Worm (Caenorhabditis elegans) whole organism, L1 larva: ENCODE measurements around the gene srd-39.

ENCODE experiments used
- C04F5.9 ChIP-seq: sonication (generic microtip); optimal IDR thresholded peaks from 2 replicates; lab custom pipeline; 2016; ENCODE audit warnings: missing genetic modification characterization, missing compliant biosample characterization
- C34B4.2 ChIP-seq: sonication (generic microtip); optimal IDR thresholded peaks from 2 replicates; lab custom pipeline; 2017; ENCODE audit warnings: mild to moderate bottlenecking, missing genetic modification characterization, missing compliant biosample characterization
- ama-1 ChIP-seq: fragments of 150-350 bp; optimal IDR thresholded peaks from 2 replicates; lab custom pipeline; 2014
- ceh-63 ChIP-seq: fragments of 200-800 bp; sonication (Bioruptor generic); optimal IDR thresholded peaks from 2 replicates; lab custom pipeline; 2018; ENCODE audit warnings: mild to moderate bottlenecking, missing genetic modification characterization, missing compliant biosample characterization
- ceh-82 ChIP-seq, 3 experiments: fragments of 150-350 bp in 1 of 3; sonication (generic microtip) in 2 of 3; optimal IDR thresholded peaks; 2 replicates each; lab custom pipeline; 2014 to 2017; ENCODE audit warnings: missing biosample characterization in 3 of 3, missing genetic modification characterization in 3 of 3
- ces-1 ChIP-seq: fragments of 150-350 bp; optimal IDR thresholded peaks from 2 replicates; lab custom pipeline; 2014; ENCODE audit warnings: missing biosample characterization, missing genetic modification reagents, missing genetic modification characterization
- dsc-1 ChIP-seq: sonication (generic microtip); optimal IDR thresholded peaks from 2 replicates; lab custom pipeline; 2016; ENCODE audit warnings: mild to moderate bottlenecking, missing genetic modification characterization, missing compliant biosample characterization
- efl-1 ChIP-seq, 4 experiments: fragments of 150-350 bp; optimal IDR thresholded peaks in 3 of 4; peaks in 1 of 4; 1 replicate in 1 of 4; 2 replicates in 3 of 4; lab custom pipeline; 2014; ENCODE audit warnings: missing biosample characterization in 2 of 4, missing genetic modification characterization in 2 of 4, missing genetic modification reagents in 2 of 4
- egl-13 ChIP-seq: sonication (generic microtip); optimal IDR thresholded peaks from 2 replicates; lab custom pipeline; 2016; ENCODE audit warnings: missing genotype, missing genetic modification reagents, missing genetic modification characterization, missing compliant biosample characterization
- elt-2 ChIP-seq: sonication (generic microtip); optimal IDR thresholded peaks from 2 replicates; lab custom pipeline; 2016; ENCODE audit warnings: missing genetic modification characterization, mild to moderate bottlenecking, inconsistent platforms, missing compliant biosample characterization, missing genetic modification reagents
- fos-1 ChIP-seq: fragments of 150-350 bp; optimal IDR thresholded peaks from 2 replicates; lab custom pipeline; 2014; ENCODE audit warnings: missing biosample characterization, missing genetic modification characterization
- grh-1 ChIP-seq: fragments of 200-800 bp; sonication (Bioruptor generic); IDR thresholded peaks from 2 replicates; pipeline ENCODE4 v1.3.6; 2022; ENCODE audit warnings: missing genetic modification reagents, missing genetic modification characterization, missing compliant biosample characterization
- hlh-17 ChIP-seq: fragments of 200-800 bp; sonication (Bioruptor generic); optimal IDR thresholded peaks from 2 replicates; lab custom pipeline; 2018; ENCODE audit warnings: missing genetic modification characterization, mild to moderate bottlenecking, missing compliant biosample characterization, moderate library complexity, borderline replicate concordance
- isw-1 ChIP-seq: fragments of 200-800 bp; sonication (Bioruptor generic); IDR thresholded peaks from 2 replicates; pipeline ENCODE4 v1.3.6; 2022; ENCODE audit warnings: missing genetic modification characterization, missing compliant biosample characterization
- jun-1 ChIP-seq: fragments of 150-350 bp; optimal IDR thresholded peaks from 2 replicates; lab custom pipeline; 2014; ENCODE audit warnings: missing biosample characterization, missing genetic modification reagents, missing genetic modification characterization
- lin-15B ChIP-seq: fragments of 150-350 bp; sonication (generic microtip); optimal IDR thresholded peaks from 3 replicates; lab custom pipeline; 2014; ENCODE audit warnings: missing biosample characterization, missing genetic modification characterization
- lin-35 ChIP-seq, 2 experiments: fragments of 150-350 bp; optimal IDR thresholded peaks; 2 replicates each; lab custom pipeline; 2014; ENCODE audit warnings: missing biosample characterization in 2 of 2, missing genetic modification characterization in 2 of 2, missing genetic modification reagents in 2 of 2
- lin-39 ChIP-seq: fragments of 150-350 bp; optimal IDR thresholded peaks from 2 replicates; lab custom pipeline; 2014; ENCODE audit warnings: missing biosample characterization, missing genetic modification reagents, missing genetic modification characterization
- lsy-2 ChIP-seq, 2 experiments: fragments of 150-350 bp; optimal IDR thresholded peaks; 2 replicates each; lab custom pipeline; 2014; ENCODE audit warnings: missing biosample characterization in 2 of 2, missing genetic modification characterization in 2 of 2
- mdl-1 ChIP-seq, 2 experiments: fragments of 150-350 bp; optimal IDR thresholded peaks; 2 replicates each; lab custom pipeline; 2014 to 2017; ENCODE audit warnings: missing biosample characterization in 2 of 2, missing genetic modification characterization in 2 of 2, inconsistent platforms in 1 of 2
- nhr-19 ChIP-seq: fragments of 200-800 bp; sonication (Bioruptor generic); conservative IDR thresholded peaks from 2 replicates; pipeline ENCODE4 v1.3.6; 2022; ENCODE audit warnings: missing genetic modification characterization, missing compliant biosample characterization
- nhr-20 ChIP-seq: sonication (generic microtip); optimal IDR thresholded peaks from 2 replicates; lab custom pipeline; 2016; ENCODE audit warnings: mild to moderate bottlenecking, missing genetic modification characterization, missing compliant biosample characterization
- nhr-47 ChIP-seq: sonication (generic microtip); optimal IDR thresholded peaks from 2 replicates; lab custom pipeline; 2016; ENCODE audit warnings: mild to moderate bottlenecking, missing genetic modification characterization, moderate library complexity, missing compliant biosample characterization
- nhr-71 ChIP-seq: sonication (generic microtip); optimal IDR thresholded peaks from 2 replicates; lab custom pipeline; 2016; ENCODE audit warnings: mild to moderate bottlenecking, missing genetic modification characterization, moderate library complexity, missing compliant biosample characterization
- nhr-76 ChIP-seq: sonication (generic microtip); optimal IDR thresholded peaks from 2 replicates; lab custom pipeline; 2017; ENCODE audit warnings: missing biosample characterization, missing genetic modification characterization
- nhr-84 ChIP-seq: sonication (generic microtip); optimal IDR thresholded peaks from 2 replicates; lab custom pipeline; 2017; ENCODE audit warnings: missing biosample characterization, missing genetic modification characterization
- nhr-90 ChIP-seq: sonication (generic microtip); optimal IDR thresholded peaks from 2 replicates; lab custom pipeline; 2016; ENCODE audit warnings: mild to moderate bottlenecking, missing genetic modification characterization, missing compliant biosample characterization; ENCODE audit not compliant: poor library complexity
- pag-3 ChIP-seq: sonication (generic microtip); optimal IDR thresholded peaks from 2 replicates; lab custom pipeline; 2017; ENCODE audit warnings: missing genetic modification characterization, mild to moderate bottlenecking, missing compliant biosample characterization, antibody characterized with exemption, borderline replicate concordance; ENCODE audit not compliant: insufficient read depth
- pax-3 ChIP-seq: fragments of 200-800 bp; sonication (Bioruptor generic); optimal IDR thresholded peaks from 2 replicates; lab custom pipeline; 2018; ENCODE audit warnings: mild to moderate bottlenecking, missing genetic modification characterization, moderate library complexity, missing compliant biosample characterization
- rnt-1 ChIP-seq: sonication (generic microtip); optimal IDR thresholded peaks from 2 replicates; lab custom pipeline; 2016; ENCODE audit warnings: mild to moderate bottlenecking, missing genetic modification characterization, moderate library complexity, missing compliant biosample characterization
- snpc-4 ChIP-seq: fragments of 150-350 bp; optimal IDR thresholded peaks from 2 replicates; lab custom pipeline; 2014; ENCODE audit warnings: missing biosample characterization, missing genetic modification characterization
- sox-4 ChIP-seq: sonication (generic microtip); optimal IDR thresholded peaks from 2 replicates; lab custom pipeline; 2016; ENCODE audit warnings: missing genetic modification characterization, missing compliant biosample characterization
- sptf-1 ChIP-seq: fragments of 150-350 bp; optimal IDR thresholded peaks from 2 replicates; lab custom pipeline; 2014; ENCODE audit warnings: missing biosample characterization, missing genetic modification characterization
- sup-37 ChIP-seq: fragments of 200-800 bp; sonication (Bioruptor generic); optimal IDR thresholded peaks from 2 replicates; lab custom pipeline; 2018; ENCODE audit warnings: mild to moderate bottlenecking, missing genetic modification characterization, missing compliant biosample characterization
- tlp-1 ChIP-seq: fragments of 150-350 bp; optimal IDR thresholded peaks from 2 replicates; lab custom pipeline; 2014; ENCODE audit warnings: missing biosample characterization, missing genetic modification characterization
- unc-130 ChIP-seq: fragments of 150-350 bp; optimal IDR thresholded peaks from 2 replicates; lab custom pipeline; 2017; ENCODE audit warnings: missing biosample characterization, missing genetic modification characterization, inconsistent platforms
- unc-30 ChIP-seq: sonication (generic microtip); optimal IDR thresholded peaks from 2 replicates; lab custom pipeline; 2017; ENCODE audit warnings: missing biosample characterization, missing genetic modification characterization
- unc-98 ChIP-seq: fragments of 200-800 bp; sonication (Bioruptor generic); IDR thresholded peaks from 2 replicates; pipeline ENCODE4 v1.3.6; 2022; ENCODE audit warnings: missing genetic modification characterization, missing compliant biosample characterization
- vab-15 ChIP-seq: sonication (generic microtip); optimal IDR thresholded peaks from 2 replicates; lab custom pipeline; 2017; ENCODE audit warnings: missing genotype, mild to moderate bottlenecking, missing genetic modification characterization, missing compliant biosample characterization
- zag-1 ChIP-seq: fragments of 150-350 bp; optimal IDR thresholded peaks from 2 replicates; lab custom pipeline; 2014; ENCODE audit warnings: missing biosample characterization, missing genetic modification characterization
- ztf-11 ChIP-seq, 2 experiments: sonication (generic microtip); optimal IDR thresholded peaks; 2 replicates each; lab custom pipeline; 2016 to 2017; ENCODE audit warnings: missing genetic modification characterization in 2 of 2, missing biosample characterization in 1 of 2, missing compliant biosample characterization in 1 of 2
- ztf-4 ChIP-seq: fragments of 150-350 bp; optimal IDR thresholded peaks from 2 replicates; lab custom pipeline; 2014; ENCODE audit warnings: missing biosample characterization, missing genetic modification characterization

The srd-39 gene

ce11 chrX:13284618-13285017 is 15.8 kb downstream of the srd-39 start:
- TF ChIP-seq rnt-1 (tag; lab: Kevin White, UChicago): no peak
- no peak for TF ChIP-seq nhr-47 (tag; lab: Kevin White, UChicago)
- no peak for TF ChIP-seq vab-15 (tag; lab: Kevin White, UChicago)
- TF ChIP-seq nhr-84: no peak
- no peak for TF ChIP-seq pax-3 (tag; lab: Kevin White, UChicago)
- no peak for TF ChIP-seq sox-4 (tag; lab: Kevin White, UChicago)
- TF ChIP-seq ceh-63 (GFP tag; lab: Kevin White, UChicago): no peak
- no peak for TF ChIP-seq grh-1
- no peak for TF ChIP-seq lin-15B (tag; lab: Kevin White, UChicago)
- no peak for TF ChIP-seq C34B4.2 (tag; lab: Kevin White, UChicago)
- no peak for TF ChIP-seq fos-1 (tag; lab: Kevin White, UChicago)
- TF ChIP-seq zag-1 (tag; lab: Kevin White, UChicago): no peak
- no peak for TF ChIP-seq unc-98
- no peak for TF ChIP-seq nhr-19
- no peak for TF ChIP-seq tlp-1 (tag; lab: Kevin White, UChicago)

ce11 chrX:13284091-13284490 is 16.3 kb downstream of the srd-39 start, which contains the start of gene cyp-14A4:
cyp-14A4 (minus strand) TSS chrX:13284197.
- TF ChIP-seq tlp-1 (tag; lab: Kevin White, UChicago): no peak
- no peak for TF ChIP-seq egl-13 (tag; lab: Kevin White, UChicago)
- no peak for TF ChIP-seq mdl-1 (tag; optimal IDR thresholded peaks at IDR 0.05; lab: Kevin White, UChicago)
- no peak for TF ChIP-seq pax-3 (tag; lab: Kevin White, UChicago)
- TF ChIP-seq lsy-2 (tag; optimal IDR thresholded peaks at IDR 0.05; lab: Kevin White, UChicago): no peak
- no peak for TF ChIP-seq sup-37
- TF ChIP-seq pag-3 (tag; lab: Kevin White, UChicago): no peak
- no peak for TF ChIP-seq hlh-17 (GFP tag; lab: Kevin White, UChicago)
- TF ChIP-seq snpc-4 (tag; lab: Kevin White, UChicago): no peak
- no peak for TF ChIP-seq unc-30 (tag; lab: Kevin White, UChicago)
- no peak for TF ChIP-seq nhr-76
- TF ChIP-seq lin-39 (tag; lab: Kevin White, UChicago): no peak
- TF ChIP-seq ama-1 (lab: Kevin White, UChicago): no peak
- no peak for TF ChIP-seq ztf-4 (tag; lab: Kevin White, UChicago)
- TF ChIP-seq isw-1: no peak
- TF ChIP-seq elt-2 (tag; lab: Kevin White, UChicago): no peak
- no peak for TF ChIP-seq jun-1 (tag; lab: Kevin White, UChicago)
- no peak for TF ChIP-seq unc-130 (tag; lab: Kevin White, UChicago)
- TF ChIP-seq nhr-90: no peak

DNA sequence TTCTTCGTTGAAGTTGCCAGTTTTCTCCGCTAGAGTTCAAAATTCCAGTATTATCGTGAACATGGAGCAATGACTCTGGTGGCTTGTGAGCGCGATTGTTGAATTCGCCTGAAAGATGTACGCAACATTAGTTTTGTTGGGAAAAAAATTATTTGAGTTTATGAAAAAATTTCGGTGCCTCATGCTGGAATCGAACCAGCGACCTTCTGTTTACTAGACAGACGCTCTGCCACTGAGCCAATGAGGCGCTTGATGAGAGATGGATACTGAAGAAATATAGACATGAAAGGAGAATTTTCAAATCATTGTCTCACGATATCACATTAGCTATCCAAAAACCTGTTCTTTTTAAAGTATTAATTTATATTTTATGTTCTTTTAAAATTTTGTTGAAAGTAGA is 16.9 kb downstream of the srd-39 start:
- TF ChIP-seq ceh-82 (tag; optimal IDR thresholded peaks at IDR 0.05; lab: Kevin White, UChicago) (peak in 1 of 3 experiments; percentile 2), ces-1 (no peak), ztf-11 (tag; optimal IDR thresholded peaks at IDR 0.05; lab: Kevin White, UChicago) (no peak), dsc-1 (tag; lab: Kevin White, UChicago) (no peak), unc-98 (no peak), efl-1 (optimal IDR thresholded peaks at IDR 0.05; lab: Kevin White, UChicago) (no peak), efl-1 (GFP tag; optimal IDR thresholded peaks at IDR 0.05 in 1 of 2; lab: Kevin White, UChicago) (no peak), C04F5.9 (tag; lab: Kevin White, UChicago) (no peak), nhr-71 (tag; lab: Kevin White, UChicago) (no peak), nhr-20 (tag; lab: Kevin White, UChicago) (peak; percentile 13), nhr-90 (peak; percentile 12), sptf-1 (tag; lab: Kevin White, UChicago) (no peak), hlh-17 (GFP tag; lab: Kevin White, UChicago) (no peak), mdl-1 (tag; optimal IDR thresholded peaks at IDR 0.05; lab: Kevin White, UChicago) (no peak), lin-35 (GFP tag; optimal IDR thresholded peaks at IDR 0.05; lab: Kevin White, UChicago) (peak in 1 of 2 experiments; percentile 13)
